Comparison of ENCODE assay signal across 3 fruit fly cellular contexts in the genomic region with DNA sequence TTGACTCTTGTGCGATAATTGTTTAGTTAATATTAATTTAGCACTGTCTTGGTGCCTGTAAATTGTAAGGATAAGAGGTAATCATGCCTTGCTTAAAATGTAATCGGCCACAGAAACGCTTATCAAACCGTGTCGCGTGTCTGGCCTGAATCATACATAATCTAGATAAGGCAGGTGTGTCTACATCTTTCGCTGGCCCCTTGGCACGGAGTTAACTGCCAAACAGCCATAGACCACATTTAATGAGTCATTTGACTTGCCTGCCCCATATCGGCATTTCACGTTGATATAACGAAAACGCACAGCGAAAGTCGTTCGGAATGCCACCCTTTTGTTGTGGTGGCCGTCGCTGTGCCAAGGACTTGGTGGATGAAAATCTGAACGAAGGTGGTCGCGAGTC.
TF ChIP-seq lines count a peak whose summit lies in the region.

Gene CG31697, plus strand, starts transcription at position 215 of the 400 bp plus-strand sequence.

- TF ChIP-seq CTCF in whole organism, embryonic (GFP tag; optimal IDR thresholded peaks at IDR 0.05; lab: Kevin White, UChicago), result no peak

TF ChIP-seq in whole organism, embryonic, 481 proteins besides CTCF, POLR2A, EP300 and RAD21:
- TF ChIP-seq sens (GFP tag; lab: Kevin White, UChicago) (peak; percentile 56), D (optimal IDR thresholded peaks at IDR 0.05; lab: Kevin White, UChicago) (no peak), D (GFP tag; optimal IDR thresholded peaks at IDR 0.05; lab: Kevin White, UChicago) (no peak), otp (GFP tag; IDR thresholded peaks at IDR 0.05; lab: Robert Waterston, UW) (no peak), corto (GFP tag; optimal IDR thresholded peaks at IDR 0.05; lab: Kevin White, UChicago) (no peak), CG30431 (GFP tag; optimal IDR thresholded peaks at IDR 0.05; lab: Kevin White, UChicago) (no peak), nerfin-1 (tag; optimal IDR thresholded peaks at IDR 0.05; lab: Kevin White, UChicago) (peak; percentile 76), cwo (GFP tag; optimal IDR thresholded peaks at IDR 0.05; lab: Kevin White, UChicago) (peak; percentile 75), grn (GFP tag; optimal IDR thresholded peaks at IDR 0.05; lab: Kevin White, UChicago) (peak; percentile 21), sd (tag; optimal IDR thresholded peaks at IDR 0.05; lab: Kevin White, UChicago) (peak; percentile 69), Sry-β (GFP tag; optimal IDR thresholded peaks at IDR 0.05; lab: Kevin White, UChicago) (no peak), Gug (GFP tag; IDR thresholded peaks at IDR 0.05; lab: Robert Waterston, UW) (no peak), CG8290 (GFP tag; optimal IDR thresholded peaks at IDR 0.05; lab: Kevin White, UChicago) (no peak), CG8290 (tag; optimal IDR thresholded peaks at IDR 0.05; lab: Kevin White, UChicago) (no peak), CG9876 (GFP tag; optimal IDR thresholded peaks at IDR 0.05; lab: Kevin White, UChicago) (no peak), CG7745 (tag; optimal IDR thresholded peaks at IDR 0.05; lab: Kevin White, UChicago) (no peak), Hey (tag; optimal IDR thresholded peaks at IDR 0.05; lab: Kevin White, UChicago) (peak; percentile 68), CG12155 (GFP tag; optimal IDR thresholded peaks at IDR 0.05; lab: Kevin White, UChicago) (no peak), CG34376 (GFP tag; optimal IDR thresholded peaks at IDR 0.05; lab: Kevin White, UChicago) (peak; percentile 35), hbn (GFP tag; IDR thresholded peaks at IDR 0.05; lab: Robert Waterston, UW; ENCODE audit: partially characterized antibody) (no peak), shn (GFP tag; optimal IDR thresholded peaks at IDR 0.05; lab: Kevin White, UChicago) (no peak), CG3838 (GFP tag; optimal IDR thresholded peaks at IDR 0.05; lab: Kevin White, UChicago) (no peak), Med (GFP tag; lab: Kevin White, UChicago) (peak; percentile 43), CG11093 (GFP tag; IDR thresholded peaks at IDR 0.05; lab: Robert Waterston, UW) (no peak), Pdp1 (GFP tag; optimal IDR thresholded peaks at IDR 0.05; lab: Kevin White, UChicago) (peak in 1 of 2 experiments; percentile 8), sug (tag; optimal IDR thresholded peaks at IDR 0.05; lab: Kevin White, UChicago) (peak; percentile 58), B-H2 (GFP tag; optimal IDR thresholded peaks at IDR 0.05; lab: Kevin White, UChicago) (no peak), exex (tag; optimal IDR thresholded peaks at IDR 0.05; lab: Kevin White, UChicago) (peak; percentile 78), CG5953 (GFP tag; IDR thresholded peaks at IDR 0.05; lab: Robert Waterston, UW) (no peak), CG11085 (GFP tag; IDR thresholded peaks at IDR 0.05; lab: Robert Waterston, UW) (no peak)
TF ChIP-seq in whole organism, embryonic: peak in this region for 11.

TF ChIP-seq in whole organism, prepupa, 60 proteins besides CTCF, POLR2A, EP300 and RAD21:
- TF ChIP-seq svp (GFP tag; lab: Kevin White, UChicago), result peak; percentile 26
- no peak for TF ChIP-seq net (GFP tag; optimal IDR thresholded peaks at IDR 0.05; lab: Kevin White, UChicago)
- peak; percentile 5 for TF ChIP-seq Eip78C (GFP tag; lab: Kevin White, UChicago)
- no peak for TF ChIP-seq CG6163 (GFP tag; IDR thresholded peaks at IDR 0.05; lab: Robert Waterston, UW)
- peak; percentile 77 for TF ChIP-seq vri (GFP tag; optimal IDR thresholded peaks at IDR 0.05; lab: Kevin White, UChicago)
- no peak for TF ChIP-seq Sox15 (GFP tag; optimal IDR thresholded peaks at IDR 0.05; lab: Kevin White, UChicago)

TF ChIP-seq in whole organism, wandering third instar larva, 38 proteins besides CTCF, POLR2A, EP300 and RAD21:
- TF ChIP-seq N (GFP tag; optimal IDR thresholded peaks at IDR 0.05; lab: Kevin White, UChicago) (no peak), usp (GFP tag; optimal IDR thresholded peaks at IDR 0.05; lab: Kevin White, UChicago) (no peak), woc (GFP tag; optimal IDR thresholded peaks at IDR 0.05; lab: Kevin White, UChicago) (no peak), h (GFP tag; optimal IDR thresholded peaks at IDR 0.05; lab: Kevin White, UChicago) (peak; percentile 86), CG9705 (GFP tag; optimal IDR thresholded peaks at IDR 0.05; lab: Kevin White, UChicago) (no peak)
